Fruit fly (Drosophila melanogaster) whole organism, embryonic: Measurements from ENCODE around the gene Lrch.

ENCODE experiments used
- Antp ChIP-seq: fragments of 200-800 bp; sonication (Bioruptor generic); optimal IDR thresholded peaks from 3 replicates; lab custom pipeline; 2016; ENCODE audit warnings: missing biosample characterization, missing genetic modification characterization
- CG10209 ChIP-seq: fragments of 200-800 bp; sonication (Bioruptor generic); optimal IDR thresholded peaks from 3 replicates; lab custom pipeline; 2017; ENCODE audit warnings: missing biosample characterization, mild to moderate bottlenecking, missing genetic modification characterization, missing genetic modification reagents
- CG10267 ChIP-seq: fragments of 200-800 bp; sonication (Bioruptor generic); optimal IDR thresholded peaks from 2 replicates; lab custom pipeline; 2018; ENCODE audit warnings: missing biosample characterization, mild to moderate bottlenecking, missing genetic modification characterization, moderate library complexity
- CG10274 ChIP-seq: fragments of 200-800 bp; sonication (Bioruptor generic); optimal IDR thresholded peaks from 3 replicates; lab custom pipeline; 2017; ENCODE audit warnings: missing biosample characterization, mild to moderate bottlenecking, missing genetic modification characterization
- CG12659 ChIP-seq: fragments of 200-800 bp; sonication (Bioruptor generic); optimal IDR thresholded peaks from 3 replicates; lab custom pipeline; 2017; ENCODE audit warnings: mild to moderate bottlenecking, missing biosample characterization, missing genetic modification reagents, missing genetic modification characterization
- CG12744 ChIP-seq: fragments of 200-800 bp; sonication (Bioruptor generic); optimal IDR thresholded peaks from 2 replicates; lab custom pipeline; 2016; ENCODE audit warnings: missing biosample characterization, missing genetic modification characterization
- CG12769 ChIP-seq: fragments of 200-800 bp; sonication (Bioruptor generic); optimal IDR thresholded peaks from 2 replicates; lab custom pipeline; 2019; ENCODE audit warnings: missing biosample characterization, mild to moderate bottlenecking, missing genetic modification characterization, moderate library complexity
- CG13775 ChIP-seq: fragments of 200-800 bp; sonication (Bioruptor generic); optimal IDR thresholded peaks from 3 replicates; lab custom pipeline; 2017; ENCODE audit warnings: missing biosample characterization, mild to moderate bottlenecking, missing genetic modification characterization
- CG14860 ChIP-seq: fragments of 200-800 bp; sonication (Bioruptor generic); IDR thresholded peaks from 3 replicates; pipeline ENCODE4 v1.3.6; 2022; ENCODE audit warnings: missing biosample characterization, missing genetic modification characterization; ENCODE audit not compliant: partially characterized antibody
- CG1529 ChIP-seq: fragments of 200-800 bp; sonication (Bioruptor generic); optimal IDR thresholded peaks from 3 replicates; lab custom pipeline; 2018; ENCODE audit warnings: missing biosample characterization, missing genetic modification characterization
- CG1603 ChIP-seq: fragments of 200-800 bp; sonication (Bioruptor generic); optimal IDR thresholded peaks from 2 replicates; lab custom pipeline; 2019; ENCODE audit warnings: missing biosample characterization, mild to moderate bottlenecking, missing genetic modification characterization, moderate library complexity
- CG17385 ChIP-seq: fragments of 200-800 bp; sonication (Bioruptor generic); optimal IDR thresholded peaks from 3 replicates; lab custom pipeline; 2018; ENCODE audit warnings: missing biosample characterization, mild to moderate bottlenecking, missing genetic modification characterization
- CG2678 ChIP-seq: fragments of 200-800 bp; sonication (Bioruptor generic); optimal IDR thresholded peaks from 3 replicates; lab custom pipeline; 2019; ENCODE audit warnings: missing biosample characterization, mild to moderate bottlenecking, missing genetic modification characterization, moderate library complexity
- CG4617 ChIP-seq: fragments of 200-800 bp; sonication (Bioruptor generic); optimal IDR thresholded peaks from 3 replicates; lab custom pipeline; 2016; ENCODE audit warnings: missing biosample characterization, missing genetic modification characterization, borderline replicate concordance
- CG5180 ChIP-seq: fragments of 200-800 bp; sonication (Bioruptor generic); optimal IDR thresholded peaks from 3 replicates; lab custom pipeline; 2017; ENCODE audit warnings: missing biosample characterization, missing genetic modification characterization, mild to moderate bottlenecking, moderate library complexity, missing genetic modification reagents
- CG6689 ChIP-seq: fragments of 200-800 bp; sonication (Bioruptor generic); IDR thresholded peaks from 2 replicates; pipeline ENCODE4 v1.3.6; 2022; ENCODE audit warnings: missing biosample characterization, missing genetic modification characterization
- CG8924 ChIP-seq: fragments of 200-800 bp; optimal IDR thresholded peaks from 3 replicates; lab custom pipeline; 2019; ENCODE audit warnings: missing biosample characterization, mild to moderate bottlenecking, missing genetic modification characterization, moderate library complexity
- Dad ChIP-seq: fragments of 200-800 bp; sonication (Bioruptor generic); optimal IDR thresholded peaks from 3 replicates; lab custom pipeline; 2016; ENCODE audit warnings: missing biosample characterization, missing genetic modification characterization
- Dll ChIP-seq: fragments of 200-800 bp; sonication (Bioruptor generic); IDR thresholded peaks from 4 replicates; pipeline ENCODE4 v1.3.6; 2022; ENCODE audit warnings: missing biosample characterization, missing genetic modification characterization; ENCODE audit not compliant: partially characterized antibody
- Fer1 ChIP-seq: fragments of 200-800 bp; sonication (Bioruptor generic); optimal IDR thresholded peaks from 2 replicates; lab custom pipeline; 2017; ENCODE audit warnings: missing biosample characterization, mild to moderate bottlenecking, missing genetic modification characterization
- H2.0 ChIP-seq: fragments of 200-800 bp; sonication (Bioruptor generic); IDR thresholded peaks from 2 replicates; pipeline ENCODE4 v1.3.6; 2022; ENCODE audit warnings: missing biosample characterization, missing genetic modification characterization
- HLHmδ ChIP-seq: fragments of 200-800 bp; sonication (Bioruptor generic); optimal IDR thresholded peaks from 2 replicates; lab custom pipeline; 2018; ENCODE audit warnings: missing biosample characterization, mild to moderate bottlenecking, missing genetic modification characterization, moderate library complexity
- Hmr ChIP-seq: fragments of 200-800 bp; sonication (Bioruptor generic); optimal IDR thresholded peaks from 3 replicates; lab custom pipeline; 2017; ENCODE audit warnings: mild to moderate bottlenecking, missing biosample characterization, missing genetic modification reagents, missing genetic modification characterization
- Hr3 ChIP-seq: fragments of 200-800 bp; sonication (Bioruptor generic); optimal IDR thresholded peaks from 3 replicates; lab custom pipeline; 2016; ENCODE audit warnings: missing biosample characterization, missing genetic modification characterization
- Jarid2 ChIP-seq: fragments of 200-800 bp; sonication (Bioruptor generic); optimal IDR thresholded peaks from 3 replicates; lab custom pipeline; 2017; ENCODE audit warnings: mild to moderate bottlenecking, missing biosample characterization, missing genetic modification reagents, missing genetic modification characterization
- Lhr ChIP-seq: fragments of 200-800 bp; sonication (Bioruptor generic); optimal IDR thresholded peaks from 3 replicates; lab custom pipeline; 2017; ENCODE audit warnings: mild to moderate bottlenecking, missing biosample characterization, missing genetic modification reagents, missing genetic modification characterization
- Lim3 ChIP-seq: fragments of 200-800 bp; sonication (Bioruptor generic); IDR thresholded peaks from 2 replicates; pipeline ENCODE4 v1.3.6; 2022; ENCODE audit warnings: missing biosample characterization, missing genetic modification characterization
- Med ChIP-seq: fragments of 200-800 bp; sonication (Bioruptor generic); peaks from one replicate; lab custom pipeline; 2016; ENCODE audit warnings: missing biosample characterization, missing genetic modification characterization, mild to moderate bottlenecking, inconsistent platforms, moderate library complexity
- Meics ChIP-seq: fragments of 200-800 bp; sonication (Bioruptor generic); optimal IDR thresholded peaks from 2 replicates; lab custom pipeline; 2017; ENCODE audit warnings: missing biosample characterization, mild to moderate bottlenecking, missing genetic modification characterization
- Mrtf ChIP-seq: fragments of 200-800 bp; sonication (Bioruptor generic); IDR thresholded peaks from 3 replicates; pipeline ENCODE4 v1.3.6; 2022; ENCODE audit warnings: missing biosample characterization, missing genetic modification characterization
- Oaz ChIP-seq: fragments of 200-800 bp; sonication (Bioruptor generic); IDR thresholded peaks from 2 replicates; pipeline ENCODE4 v1.3.6; 2022; ENCODE audit warnings: missing biosample characterization, missing genetic modification characterization
- Xbp1 ChIP-seq: fragments of 200-800 bp; sonication (Bioruptor generic); optimal IDR thresholded peaks from 3 replicates; lab custom pipeline; 2016; ENCODE audit warnings: missing biosample characterization, mild to moderate bottlenecking, missing genetic modification characterization
- ato ChIP-seq: fragments of 200-800 bp; sonication (Bioruptor generic); IDR thresholded peaks from 2 replicates; pipeline ENCODE4 v1.3.6; 2022; ENCODE audit warnings: missing biosample characterization, missing genetic modification characterization; ENCODE audit not compliant: partially characterized antibody
- bigmax ChIP-seq: fragments of 200-800 bp; sonication (Bioruptor generic); optimal IDR thresholded peaks from 2 replicates; lab custom pipeline; 2018; ENCODE audit warnings: missing biosample characterization, mild to moderate bottlenecking, missing genetic modification characterization
- crc ChIP-seq: fragments of 200-800 bp; sonication (Bioruptor generic); optimal IDR thresholded peaks from 2 replicates; lab custom pipeline; 2016; ENCODE audit warnings: missing biosample characterization, missing genetic modification characterization
- dm ChIP-seq: fragments of 200-800 bp; sonication (Bioruptor generic); optimal IDR thresholded peaks from 3 replicates; lab custom pipeline; 2016; ENCODE audit warnings: missing biosample characterization, missing genetic modification characterization
- dysf ChIP-seq: fragments of 200-800 bp; sonication (Bioruptor generic); IDR thresholded peaks from 3 replicates; pipeline ENCODE4 v1.3.6; 2022; ENCODE audit warnings: missing biosample characterization, missing genetic modification characterization
- eve ChIP-seq, 2 experiments: fragments of >200 bp; optimal IDR thresholded peaks; 2 replicates each; lab custom pipeline; 2017; ENCODE audit warnings: missing biosample characterization in 2 of 2, missing genetic modification characterization in 2 of 2
- gcm2 ChIP-seq: fragments of 200-800 bp; sonication (Bioruptor generic); optimal IDR thresholded peaks from 2 replicates; lab custom pipeline; 2016; ENCODE audit warnings: missing biosample characterization, missing genetic modification characterization
- grau ChIP-seq: fragments of 200-800 bp; optimal IDR thresholded peaks from 3 replicates; lab custom pipeline; 2019; ENCODE audit warnings: missing biosample characterization, mild to moderate bottlenecking, missing genetic modification characterization, moderate library complexity
- ken ChIP-seq: fragments of 200-800 bp; sonication (Bioruptor generic); IDR thresholded peaks from 3 replicates; pipeline ENCODE4 v1.3.6; 2022; ENCODE audit warnings: missing biosample characterization, missing genetic modification characterization
- mam ChIP-seq: fragments of 200-800 bp; sonication (Bioruptor generic); optimal IDR thresholded peaks from 3 replicates; lab custom pipeline; 2016; ENCODE audit warnings: missing biosample characterization, missing genetic modification characterization
- pb ChIP-seq: fragments of 200-800 bp; sonication (Bioruptor generic); optimal IDR thresholded peaks from 3 replicates; lab custom pipeline; 2016; ENCODE audit warnings: missing biosample characterization, missing genetic modification characterization
- peb ChIP-seq: fragments of 200-800 bp; sonication (Bioruptor generic); IDR thresholded peaks from 2 replicates; pipeline ENCODE4 v1.3.6; 2022; ENCODE audit warnings: missing biosample characterization, missing genetic modification characterization
- ro ChIP-seq: fragments of 200-800 bp; sonication (Bioruptor generic); IDR thresholded peaks from 2 replicates; pipeline ENCODE4 v1.3.6; 2022; ENCODE audit warnings: missing biosample characterization, missing genetic modification characterization
- sc ChIP-seq, 3 experiments: fragments of >200 bp in 2 of 3; fragments of 200-800 bp in 1 of 3; sonication (Bioruptor generic) in 1 of 3; optimal IDR thresholded peaks; 2 replicates in 2 of 3; 3 replicates in 1 of 3; lab custom pipeline; 2017; ENCODE audit warnings: mild to moderate bottlenecking in 1 of 3, missing biosample characterization in 1 of 3, missing genetic modification characterization in 1 of 3, missing genetic modification reagents in 1 of 3
- sr ChIP-seq: fragments of 200-800 bp; sonication (Bioruptor generic); IDR thresholded peaks from 3 replicates; pipeline ENCODE4 v1.3.6; 2022; ENCODE audit warnings: missing biosample characterization, missing genetic modification characterization
- vfl ChIP-seq: fragments of 200-800 bp; sonication (Bioruptor generic); optimal IDR thresholded peaks from 2 replicates; lab custom pipeline; 2016; ENCODE audit warnings: missing biosample characterization, missing genetic modification characterization

Lrch gene

dm6 chr2L:17429788-17430587, 46.1 kb upstream of the Lrch start (continued):
- peak; percentile 96 for TF ChIP-seq grau (tag; lab: Kevin White, UChicago)
- TF ChIP-seq bigmax, result no peak
- TF ChIP-seq CG17385 (GFP tag; lab: Kevin White, UChicago), result peak; percentile 94
- peak; percentile 9 for TF ChIP-seq crc (GFP tag; lab: Kevin White, UChicago)
- no peak for TF ChIP-seq Dad (GFP tag; lab: Kevin White, UChicago)
- no peak for TF ChIP-seq Antp
- peak; percentile 92 for TF ChIP-seq CG13775
- TF ChIP-seq Hr3, result peak; percentile 96
- peak; percentile 83 for TF ChIP-seq Lim3 (GFP tag; lab: Robert Waterston, UW)
- TF ChIP-seq CG1603, result peak; percentile 20
- peak; percentile 92 for TF ChIP-seq peb (GFP tag; lab: Robert Waterston, UW)
- peak; percentile 88 for TF ChIP-seq dysf (GFP tag; lab: Robert Waterston, UW)
- TF ChIP-seq Oaz, result peak; percentile 87
- TF ChIP-seq CG4617 (GFP tag; lab: Kevin White, UChicago), result peak; percentile 53
- peak; percentile 88 for TF ChIP-seq CG12769 (tag; lab: Kevin White, UChicago)
- peak; percentile 92 for TF ChIP-seq CG5180 (GFP tag; lab: Kevin White, UChicago)
- TF ChIP-seq pb, result peak; percentile 38
- peak; percentile 95 for TF ChIP-seq Hmr (GFP tag; lab: Kevin White, UChicago)
- TF ChIP-seq CG14860 (GFP tag; lab: Robert Waterston, UW), result no peak
- TF ChIP-seq CG12659 (GFP tag; lab: Kevin White, UChicago), result peak; percentile 93
- peak; percentile 22 for TF ChIP-seq vfl (GFP tag; lab: Kevin White, UChicago)
- TF ChIP-seq gcm2 (GFP tag; lab: Kevin White, UChicago), result no peak
- no peak for TF ChIP-seq Dll (GFP tag; lab: Robert Waterston, UW)
- TF ChIP-seq CG1529 (GFP tag; lab: Kevin White, UChicago), result peak; percentile 91
- TF ChIP-seq Med (GFP tag; lab: Kevin White, UChicago), result peak; percentile 74
- peak; percentile 94 for TF ChIP-seq CG10267 (tag; lab: Kevin White, UChicago)
- no peak for TF ChIP-seq dm (GFP tag; lab: Kevin White, UChicago)
- peak; percentile 56 for TF ChIP-seq mam (GFP tag; lab: Kevin White, UChicago)
- TF ChIP-seq ro (GFP tag; lab: Robert Waterston, UW), result peak; percentile 48
- peak; percentile 99 for TF ChIP-seq CG2678 (tag; lab: Kevin White, UChicago)
- peak; percentile 52; the same call in 2 of the 3 replicates for TF ChIP-seq ken (GFP tag; lab: Robert Waterston, UW)
- TF ChIP-seq sr (GFP tag; lab: Robert Waterston, UW), result no peak; the same call in 2 of the 3 replicates
- TF ChIP-seq sc (optimal IDR thresholded peaks at IDR 0.05; lab: Kevin White, UChicago), result no peak
- TF ChIP-seq sc (GFP tag; optimal IDR thresholded peaks at IDR 0.05; lab: Kevin White, UChicago), result peak; percentile 92
- TF ChIP-seq Lhr (GFP tag; lab: Kevin White, UChicago), result no peak
- peak; percentile 98 for TF ChIP-seq CG8924
- TF ChIP-seq Fer1 (GFP tag; lab: Kevin White, UChicago), result peak; percentile 97
- TF ChIP-seq Meics (GFP tag; lab: Kevin White, UChicago), result peak; percentile 96
- TF ChIP-seq Mrtf (GFP tag; lab: Robert Waterston, UW), result peak; percentile 90; the same call in 2 of the 3 replicates
- peak; percentile 77 for TF ChIP-seq H2.0 (GFP tag; lab: Robert Waterston, UW)
- TF ChIP-seq CG6689 (GFP tag; lab: Robert Waterston, UW), result peak; percentile 97
- TF ChIP-seq HLHmδ, result no peak
- peak; percentile 97 for TF ChIP-seq CG10209
- TF ChIP-seq ato (GFP tag; lab: Robert Waterston, UW), result no peak
- TF ChIP-seq CG12744 (GFP tag; lab: Kevin White, UChicago), result no peak
- peak in 1 of 2 experiments; percentile 95 for TF ChIP-seq eve (GFP tag; optimal IDR thresholded peaks at IDR 0.05; lab: Kevin White, UChicago)
- TF ChIP-seq CG10274 (GFP tag; lab: Kevin White, UChicago), result peak; percentile 83
- peak; percentile 71 for TF ChIP-seq Xbp1
- TF ChIP-seq Jarid2 (GFP tag; lab: Kevin White, UChicago), result peak; percentile 85
